Worm (Caenorhabditis elegans) whole organism, L4/young adult: Measurements from ENCODE around the gene K04F1.8.

Experiments used
- W03F9.2 ChIP-seq: fragments of 150-350 bp; optimal IDR thresholded peaks from 2 replicates; lab custom pipeline; 2014; ENCODE audit warnings: missing biosample characterization, missing genetic modification characterization
- dao-5 ChIP-seq: sonication (generic microtip); optimal IDR thresholded peaks from 2 replicates; lab custom pipeline; 2016; ENCODE audit warnings: missing genotype, missing genetic modification characterization, moderate library complexity, missing compliant biosample characterization
- him-1 ChIP-seq: sonication (generic microtip); optimal IDR thresholded peaks from 2 replicates; lab custom pipeline; 2016; ENCODE audit warnings: missing genotype, missing genetic modification reagents, missing genetic modification characterization, missing compliant biosample characterization

DNA sequence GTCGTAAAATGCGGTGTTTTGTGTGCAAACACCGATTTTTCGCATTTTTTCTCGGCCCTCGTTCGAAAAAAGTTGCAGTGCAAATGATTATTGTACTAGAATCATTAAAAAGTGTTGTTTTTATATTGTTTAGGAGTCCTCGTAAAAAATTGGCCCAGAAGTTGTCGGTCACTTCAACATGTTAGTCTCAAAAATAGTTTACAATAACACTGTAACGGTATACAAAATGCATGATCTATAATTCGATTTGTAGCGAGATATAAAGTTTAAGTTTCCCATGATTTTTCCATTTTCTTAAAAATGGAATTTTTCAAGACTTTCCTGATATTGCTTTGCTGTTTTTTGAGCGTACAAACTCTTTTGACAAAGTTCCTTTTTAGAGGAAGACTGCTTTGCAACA, at the start of gene K04F1.8:
- no peak for TF ChIP-seq dao-5
- no peak for TF ChIP-seq W03F9.2
- no peak for TF ChIP-seq him-1 (tag; lab: Kevin White, UChicago)
